Worm (Caenorhabditis elegans) whole organism, young adult: ENCODE results near the gene nol-6.

Source experiments
- B0019.2 ChIP-seq: fragments of 200-800 bp; sonication (Bioruptor generic); conservative IDR thresholded peaks from 2 replicates; pipeline ENCODE4 v1.3.6; 2022; ENCODE audit warnings: missing genetic modification reagents, missing genetic modification characterization, missing compliant biosample characterization
- B0261.1 ChIP-seq: sonication (generic microtip); optimal IDR thresholded peaks from 2 replicates; lab custom pipeline; 2016; ENCODE audit warnings: mild to moderate bottlenecking, missing genetic modification characterization, moderate library complexity, missing compliant biosample characterization
- B0336.3 ChIP-seq: fragments of 200-800 bp; sonication (Bioruptor generic); IDR thresholded peaks from 2 replicates; pipeline ENCODE4 v1.3.6; 2022; ENCODE audit warnings: missing genetic modification characterization, missing compliant biosample characterization
- C06A6.2 ChIP-seq: fragments of 200-800 bp; sonication (Bioruptor generic); conservative IDR thresholded peaks from 2 replicates; pipeline ENCODE4 v1.3.6; 2022; ENCODE audit warnings: missing genetic modification characterization, missing compliant biosample characterization
- F33H1.4 ChIP-seq: fragments of 200-800 bp; sonication (Bioruptor generic); IDR thresholded peaks from 2 replicates; pipeline ENCODE4 v1.3.6; 2022; ENCODE audit warnings: missing genetic modification reagents, missing genetic modification characterization, missing compliant biosample characterization
- F49E8.2 ChIP-seq: sonication (generic microtip); optimal IDR thresholded peaks from 3 replicates; lab custom pipeline; 2017; ENCODE audit warnings: missing genetic modification characterization, mild to moderate bottlenecking, missing compliant biosample characterization, antibody characterized with exemption, moderate library complexity; ENCODE audit not compliant: insufficient read depth
- F52B5.7 ChIP-seq: sonication (generic microtip); optimal IDR thresholded peaks from 2 replicates; lab custom pipeline; 2016; ENCODE audit warnings: mild to moderate bottlenecking, missing genetic modification characterization, missing compliant biosample characterization
- F57C9.4 ChIP-seq: sonication (generic microtip); optimal IDR thresholded peaks from 2 replicates; lab custom pipeline; 2017; ENCODE audit warnings: mild to moderate bottlenecking, missing genetic modification characterization, missing compliant biosample characterization
- K12H6.12 ChIP-seq: fragments of 200-800 bp; sonication (Bioruptor generic); optimal IDR thresholded peaks from 2 replicates; lab custom pipeline; 2018; ENCODE audit warnings: mild to moderate bottlenecking, missing genetic modification characterization, missing compliant biosample characterization
- T07F8.4 ChIP-seq: sonication (generic microtip); optimal IDR thresholded peaks from 2 replicates; lab custom pipeline; 2016; ENCODE audit warnings: mild to moderate bottlenecking, missing genetic modification characterization, moderate library complexity, missing compliant biosample characterization
- Y56A3A.18 ChIP-seq: fragments of 200-800 bp; sonication (Bioruptor generic); IDR thresholded peaks from 2 replicates; pipeline ENCODE4 v1.3.6; 2022; ENCODE audit warnings: missing genetic modification reagents, missing genetic modification characterization, missing compliant biosample characterization
- Y67H2A.10 ChIP-seq: fragments of 200-800 bp; sonication (Bioruptor generic); conservative IDR thresholded peaks from 2 replicates; pipeline ENCODE4 v1.3.6; 2022; ENCODE audit warnings: missing genetic modification reagents, missing genetic modification characterization, missing compliant biosample characterization
- Y79H2A.3 ChIP-seq: fragments of 200-800 bp; sonication (Bioruptor generic); conservative IDR thresholded peaks from 2 replicates; pipeline ENCODE4 v1.3.6; 2022; ENCODE audit warnings: missing genetic modification reagents, missing genetic modification characterization, missing compliant biosample characterization
- Y95B8A.8 ChIP-seq: fragments of 200-800 bp; sonication (Bioruptor generic); IDR thresholded peaks from 2 replicates; pipeline ENCODE4 v1.3.6; 2022; ENCODE audit warnings: missing genetic modification reagents, missing genetic modification characterization, missing compliant biosample characterization
- athp-1 ChIP-seq: sonication (generic microtip); optimal IDR thresholded peaks from 2 replicates; lab custom pipeline; 2017; ENCODE audit warnings: mild to moderate bottlenecking, missing genetic modification characterization, missing compliant biosample characterization
- bed-1 ChIP-seq: fragments of 200-800 bp; sonication (Bioruptor generic); IDR thresholded peaks from 2 replicates; pipeline ENCODE4 v1.3.6; 2022; ENCODE audit warnings: missing genetic modification reagents, missing genetic modification characterization, missing compliant biosample characterization
- ccch-3 ChIP-seq: fragments of 200-800 bp; sonication (Bioruptor generic); optimal IDR thresholded peaks from 2 replicates; lab custom pipeline; 2018; ENCODE audit warnings: mild to moderate bottlenecking, missing genetic modification characterization, missing compliant biosample characterization
- ceh-40 ChIP-seq: fragments of 200-800 bp; sonication (Bioruptor generic); IDR thresholded peaks from 2 replicates; pipeline ENCODE4 v1.3.6; 2022; ENCODE audit warnings: missing genetic modification characterization, missing compliant biosample characterization
- ceh-58 ChIP-seq: fragments of 200-800 bp; sonication (Bioruptor generic); IDR thresholded peaks from 2 replicates; pipeline ENCODE4 v1.3.6; 2022; ENCODE audit warnings: missing genetic modification characterization, missing compliant biosample characterization
- ceh-91 ChIP-seq: fragments of 200-800 bp; sonication (Bioruptor generic); IDR thresholded peaks from 2 replicates; pipeline ENCODE4 v1.3.6; 2022; ENCODE audit warnings: missing genetic modification reagents, missing genetic modification characterization, missing compliant biosample characterization
- efl-1 ChIP-seq: fragments of 150-350 bp; optimal IDR thresholded peaks from 2 replicates; lab custom pipeline; 2014; ENCODE audit warnings: missing biosample characterization, missing genetic modification reagents, missing genetic modification characterization
- egl-44 ChIP-seq: fragments of 200-800 bp; sonication (Bioruptor generic); IDR thresholded peaks from 2 replicates; pipeline ENCODE4 v1.3.6; 2022; ENCODE audit warnings: missing genetic modification reagents, missing genetic modification characterization, missing compliant biosample characterization
- him-1 ChIP-seq: sonication (generic microtip); optimal IDR thresholded peaks from 2 replicates; lab custom pipeline; 2016; ENCODE audit warnings: missing genotype, missing genetic modification reagents, missing genetic modification characterization, missing compliant biosample characterization
- hmg-1.2 ChIP-seq: fragments of 200-800 bp; sonication (Bioruptor generic); IDR thresholded peaks from 2 replicates; pipeline ENCODE4 v1.3.6; 2022; ENCODE audit warnings: missing genetic modification reagents, missing genetic modification characterization, missing compliant biosample characterization
- hrde-1 ChIP-seq: sonication (generic microtip); optimal IDR thresholded peaks from 2 replicates; lab custom pipeline; 2016; ENCODE audit warnings: missing genetic modification characterization, mild to moderate bottlenecking, missing compliant biosample characterization, moderate library complexity, missing genotype, missing genetic modification reagents, borderline replicate concordance
- lag-1 ChIP-seq: fragments of 200-800 bp; sonication (Bioruptor generic); IDR thresholded peaks from 2 replicates; pipeline ENCODE4 v1.3.6; 2022; ENCODE audit warnings: missing genetic modification reagents, missing genetic modification characterization, missing compliant biosample characterization
- lin-26 ChIP-seq: fragments of 200-800 bp; sonication (Bioruptor generic); IDR thresholded peaks from 2 replicates; pipeline ENCODE4 v1.3.6; 2022; ENCODE audit warnings: missing genetic modification reagents, missing genetic modification characterization, missing compliant biosample characterization
- lsy-27 ChIP-seq: sonication (generic microtip); optimal IDR thresholded peaks from 2 replicates; lab custom pipeline; 2017; ENCODE audit warnings: missing genetic modification characterization, mild to moderate bottlenecking, missing compliant biosample characterization, antibody characterized with exemption, missing genotype, borderline replicate concordance; ENCODE audit not compliant: insufficient read depth
- madf-10 ChIP-seq: sonication (generic microtip); optimal IDR thresholded peaks from 2 replicates; lab custom pipeline; 2016; ENCODE audit warnings: mild to moderate bottlenecking, missing genetic modification characterization, missing compliant biosample characterization
- madf-3 ChIP-seq: fragments of 200-800 bp; sonication (Bioruptor generic); IDR thresholded peaks from 2 replicates; pipeline ENCODE4 v1.3.6; 2022; ENCODE audit warnings: missing genetic modification reagents, missing genetic modification characterization, missing compliant biosample characterization
- mes-4 ChIP-seq: sonication (generic microtip); optimal IDR thresholded peaks from 2 replicates; lab custom pipeline; 2016; ENCODE audit warnings: missing genotype, missing genetic modification characterization, missing compliant biosample characterization
- nfya-1 ChIP-seq: sonication (generic microtip); optimal IDR thresholded peaks from 2 replicates; lab custom pipeline; 2017; ENCODE audit warnings: antibody characterized with exemption, missing compliant biosample characterization, missing genetic modification characterization, borderline replicate concordance; ENCODE audit not compliant: insufficient read depth
- nhr-120 ChIP-seq: fragments of 200-800 bp; sonication (Bioruptor generic); IDR thresholded peaks from 2 replicates; pipeline ENCODE4 v1.3.6; 2022; ENCODE audit warnings: missing genetic modification characterization, missing compliant biosample characterization
- nhr-179 ChIP-seq: sonication (generic microtip); optimal IDR thresholded peaks from 2 replicates; lab custom pipeline; 2016; ENCODE audit warnings: mild to moderate bottlenecking, missing genetic modification characterization, missing compliant biosample characterization
- nhr-80 ChIP-seq: sonication (generic microtip); optimal IDR thresholded peaks from 2 replicates; lab custom pipeline; 2016; ENCODE audit warnings: missing genetic modification characterization, missing compliant biosample characterization
- rec-8 ChIP-seq, 2 experiments: sonication (generic microtip); optimal IDR thresholded peaks; 2 replicates each; lab custom pipeline; 2016; ENCODE audit warnings: mild to moderate bottlenecking in 2 of 2, missing genetic modification characterization in 2 of 2, missing genetic modification reagents in 2 of 2, missing genotype in 2 of 2, missing biosample characterization in 1 of 2, missing compliant biosample characterization in 1 of 2, moderate library complexity in 1 of 2
- repo-1 ChIP-seq: sonication (generic microtip); optimal IDR thresholded peaks from 2 replicates; lab custom pipeline; 2017; ENCODE audit warnings: mild to moderate bottlenecking, missing genetic modification characterization, missing compliant biosample characterization
- sdz-38 ChIP-seq: sonication (generic microtip); optimal IDR thresholded peaks from 2 replicates; lab custom pipeline; 2016; ENCODE audit warnings: missing genotype, missing genetic modification characterization, missing compliant biosample characterization
- snpc-4 ChIP-seq, 5 experiments: fragments of 150-350 bp in 1 of 5; sonication (generic microtip) in 4 of 5; optimal IDR thresholded peaks; 2 replicates each; lab custom pipeline; 2014 to 2018; ENCODE audit warnings: missing genetic modification characterization in 5 of 5, missing biosample characterization in 3 of 5, antibody characterized with exemption in 2 of 5, mild to moderate bottlenecking in 2 of 5, missing compliant biosample characterization in 2 of 5, missing genotype in 2 of 5, moderate library complexity in 2 of 5, missing genetic modification reagents in 1 of 5
- somi-1 ChIP-seq: fragments of 200-800 bp; sonication (Bioruptor generic); optimal IDR thresholded peaks from 2 replicates; lab custom pipeline; 2018; ENCODE audit warnings: mild to moderate bottlenecking, missing genetic modification characterization, missing compliant biosample characterization
- tbx-9 ChIP-seq: sonication (generic microtip); optimal IDR thresholded peaks from 2 replicates; lab custom pipeline; 2016; ENCODE audit warnings: borderline replicate concordance, missing genetic modification characterization, inconsistent platforms, missing compliant biosample characterization
- unc-62 ChIP-seq: fragments of 150-350 bp; optimal IDR thresholded peaks from 2 replicates; lab custom pipeline; 2014; ENCODE audit warnings: missing biosample characterization, missing genetic modification reagents, missing genetic modification characterization
- xnd-1 ChIP-seq: sonication (generic microtip); optimal IDR thresholded peaks from 2 replicates; lab custom pipeline; 2016; ENCODE audit warnings: missing genotype, missing genetic modification reagents, missing genetic modification characterization, missing compliant biosample characterization
- zfh-2 ChIP-seq: fragments of 200-800 bp; sonication (Bioruptor generic); conservative IDR thresholded peaks from 2 replicates; pipeline ENCODE4 v1.3.6; 2022; ENCODE audit warnings: missing genetic modification reagents, missing genetic modification characterization, missing compliant biosample characterization
- ztf-28 ChIP-seq: fragments of 200-800 bp; sonication (Bioruptor generic); IDR thresholded peaks from 2 replicates; pipeline ENCODE4 v1.3.6; 2022; ENCODE audit warnings: missing genetic modification reagents, missing genetic modification characterization, missing compliant biosample characterization
- ztf-3 ChIP-seq: fragments of 200-800 bp; sonication (Bioruptor generic); optimal IDR thresholded peaks from 2 replicates; lab custom pipeline; 2018; ENCODE audit warnings: mild to moderate bottlenecking, missing genetic modification characterization, missing compliant biosample characterization

The nol-6 gene

DNA sequence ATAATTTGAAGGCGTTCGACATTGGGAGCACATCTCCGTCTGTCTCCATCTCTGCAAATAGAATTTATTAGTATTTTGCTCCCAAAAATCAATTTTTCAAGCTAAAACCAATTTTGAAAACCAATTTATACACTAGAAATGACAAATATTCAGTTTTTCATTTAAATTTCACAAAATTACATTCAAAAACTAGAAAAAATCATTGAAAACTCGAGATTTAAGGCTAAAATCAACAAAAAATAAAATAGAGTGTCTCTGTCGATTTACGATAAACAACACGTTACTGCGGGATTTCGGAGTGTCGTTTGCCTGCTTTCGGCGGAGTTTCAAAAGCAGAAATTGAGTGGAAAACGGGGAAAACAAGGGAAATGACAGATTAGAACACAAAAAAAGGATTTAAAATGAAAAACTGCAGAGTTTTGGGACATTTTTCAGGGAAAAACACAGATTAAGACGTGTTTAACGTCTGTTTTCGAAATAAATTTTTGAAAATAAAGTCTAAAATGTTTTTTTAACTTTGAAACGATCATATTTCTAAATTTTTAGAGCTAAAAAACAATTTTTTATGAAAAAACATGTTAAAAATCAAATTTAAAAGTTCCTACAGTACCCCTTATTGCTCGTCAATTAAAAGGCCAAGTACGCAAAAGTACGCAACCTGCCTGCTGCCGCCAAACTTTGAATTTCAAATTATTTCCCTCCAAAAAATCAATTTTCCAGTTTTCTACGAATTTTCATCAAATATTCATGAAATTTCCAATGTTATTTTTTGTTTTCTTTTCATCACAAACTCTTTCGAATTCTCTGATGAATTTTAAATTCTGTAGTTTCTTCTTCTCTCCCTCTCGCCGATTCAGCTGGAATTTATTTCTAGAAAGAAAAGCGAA, at the start of gene nol-6:
Gene nol-6, minus strand, starts transcription at position 51 of the 887 bp plus-strand sequence.
- no peak for TF ChIP-seq F49E8.2 (tag; lab: Kevin White, UChicago)
- no peak for TF ChIP-seq tbx-9 (tag; lab: Kevin White, UChicago)
- no peak for TF ChIP-seq him-1 (tag; lab: Kevin White, UChicago)
- no peak for TF ChIP-seq F52B5.7 (tag; lab: Kevin White, UChicago)
- TF ChIP-seq F57C9.4 (tag; lab: Kevin White, UChicago), result no peak
- TF ChIP-seq lag-1, result no peak
- TF ChIP-seq snpc-4 (GFP tag; optimal IDR thresholded peaks at IDR 0.05; lab: Kevin White, UChicago), result no peak
- no peak for TF ChIP-seq snpc-4 (tag; optimal IDR thresholded peaks at IDR 0.05; lab: Kevin White, UChicago)
- no peak for TF ChIP-seq repo-1 (tag; lab: Kevin White, UChicago)
- TF ChIP-seq ceh-58, result no peak
- TF ChIP-seq K12H6.12 (tag; lab: Kevin White, UChicago), result no peak
- no peak for TF ChIP-seq ccch-3
- no peak for TF ChIP-seq Y67H2A.10 (GFP tag; lab: Robert Waterston, UW)
- TF ChIP-seq rec-8 (tag; optimal IDR thresholded peaks at IDR 0.05; lab: Kevin White, UChicago), result no peak
- TF ChIP-seq lsy-27 (tag; lab: Kevin White, UChicago), result no peak
- TF ChIP-seq B0336.3, result no peak
- TF ChIP-seq nhr-179 (tag; lab: Kevin White, UChicago), result no peak
- no peak for TF ChIP-seq B0019.2
- TF ChIP-seq xnd-1 (tag; lab: Kevin White, UChicago), result peak; percentile 37
- TF ChIP-seq Y56A3A.18, result no peak
- no peak for TF ChIP-seq egl-44 (GFP tag; lab: Robert Waterston, UW)
- no peak for TF ChIP-seq nhr-120 (GFP tag; lab: Robert Waterston, UW)
- TF ChIP-seq madf-10 (tag; lab: Kevin White, UChicago), result no peak
- no peak for TF ChIP-seq mes-4 (tag; lab: Kevin White, UChicago)
- TF ChIP-seq somi-1 (GFP tag; lab: Kevin White, UChicago), result no peak
- peak; percentile 87 for TF ChIP-seq efl-1 (GFP tag; lab: Kevin White, UChicago)
- no peak for TF ChIP-seq Y79H2A.3 (GFP tag; lab: Robert Waterston, UW)
- TF ChIP-seq bed-1, result no peak
- TF ChIP-seq Y95B8A.8, result no peak
- TF ChIP-seq C06A6.2 (GFP tag; lab: Robert Waterston, UW), result no peak
- no peak for TF ChIP-seq T07F8.4
- TF ChIP-seq nfya-1 (tag; lab: Kevin White, UChicago), result no peak
- TF ChIP-seq hrde-1 (tag; lab: Kevin White, UChicago), result no peak
- no peak for TF ChIP-seq unc-62 (GFP tag; lab: Kevin White, UChicago)
- no peak for TF ChIP-seq ztf-3 (GFP tag; lab: Kevin White, UChicago)
- no peak for TF ChIP-seq zfh-2 (GFP tag; lab: Robert Waterston, UW)
- no peak for TF ChIP-seq sdz-38 (tag; lab: Kevin White, UChicago)
- TF ChIP-seq nhr-80 (tag; lab: Kevin White, UChicago), result no peak
- no peak for TF ChIP-seq lin-26 (GFP tag; lab: Robert Waterston, UW)
- peak; percentile 42; the same call in 1 of the 2 replicates for TF ChIP-seq ceh-91
- TF ChIP-seq ztf-28, result no peak
- no peak for TF ChIP-seq ceh-40 (GFP tag; lab: Robert Waterston, UW)
- TF ChIP-seq B0261.1 (tag; lab: Kevin White, UChicago), result no peak
- peak; percentile 20; the same call in 1 of the 2 replicates for TF ChIP-seq F33H1.4 (GFP tag; lab: Robert Waterston, UW)
- TF ChIP-seq madf-3 (GFP tag; lab: Robert Waterston, UW), result no peak
- no peak for TF ChIP-seq athp-1 (tag; lab: Kevin White, UChicago)
- TF ChIP-seq hmg-1.2 (GFP tag; lab: Robert Waterston, UW), result peak; percentile 6; the same call in 1 of the 2 replicates
